Worm (Caenorhabditis elegans) whole organism, L3 larva: ENCODE results near the gene rpa-1.

Source experiments
- ceh-28 ChIP-seq: fragments of 150-350 bp; optimal IDR thresholded peaks from 2 replicates; lab custom pipeline; 2014; ENCODE audit warnings: missing biosample characterization, missing genetic modification reagents, missing genetic modification characterization
- ceh-9 ChIP-seq: sonication (generic microtip); optimal IDR thresholded peaks from 2 replicates; lab custom pipeline; 2018; ENCODE audit warnings: missing biosample characterization, missing genetic modification characterization
- daf-12 ChIP-seq: fragments of 150-350 bp; optimal IDR thresholded peaks from 2 replicates; lab custom pipeline; 2014; ENCODE audit warnings: missing biosample characterization, missing genetic modification reagents, missing genetic modification characterization
- egl-27 ChIP-seq: sonication (generic microtip); optimal IDR thresholded peaks from 4 replicates; lab custom pipeline; 2017; ENCODE audit warnings: missing biosample characterization, missing genetic modification reagents, missing genetic modification characterization
- egl-5 ChIP-seq: fragments of 150-350 bp; optimal IDR thresholded peaks from 2 replicates; lab custom pipeline; 2017; ENCODE audit warnings: missing biosample characterization, missing genetic modification reagents, missing genetic modification characterization, inconsistent platforms
- elt-1 ChIP-seq: fragments of 150-350 bp; optimal IDR thresholded peaks from 2 replicates; lab custom pipeline; 2014; ENCODE audit warnings: missing biosample characterization, missing genetic modification characterization
- elt-2 ChIP-seq: sonication (generic microtip); optimal IDR thresholded peaks from 2 replicates; lab custom pipeline; 2016; ENCODE audit warnings: missing genetic modification reagents, mild to moderate bottlenecking, missing genetic modification characterization, missing compliant biosample characterization
- elt-3 ChIP-seq, 3 experiments: fragments of 150-350 bp in 1 of 3; sonication (generic microtip) in 2 of 3; optimal IDR thresholded peaks; 2 replicates in 2 of 3; 4 replicates in 1 of 3; lab custom pipeline; 2014 to 2017; ENCODE audit warnings: missing biosample characterization in 3 of 3, missing genetic modification characterization in 3 of 3
- fkh-10 ChIP-seq: sonication (generic microtip); optimal IDR thresholded peaks from 2 replicates; lab custom pipeline; 2017; ENCODE audit warnings: missing biosample characterization, missing genetic modification reagents, missing genetic modification characterization
- fkh-2 ChIP-seq: fragments of 150-350 bp; optimal IDR thresholded peaks from 2 replicates; lab custom pipeline; 2014; ENCODE audit warnings: missing biosample characterization, missing genetic modification reagents, missing genetic modification characterization
- fos-1 ChIP-seq: fragments of 150-350 bp; optimal IDR thresholded peaks from 2 replicates; lab custom pipeline; 2014; ENCODE audit warnings: missing biosample characterization, missing genetic modification characterization
- hmg-11 ChIP-seq: sonication (generic microtip); optimal IDR thresholded peaks from 2 replicates; lab custom pipeline; 2016; ENCODE audit warnings: missing genetic modification characterization, missing compliant biosample characterization
- lin-15B ChIP-seq: fragments of 150-350 bp; optimal IDR thresholded peaks from 2 replicates; lab custom pipeline; 2014; ENCODE audit warnings: missing biosample characterization, missing genetic modification characterization
- lin-39 ChIP-seq: fragments of 150-350 bp; optimal IDR thresholded peaks from 2 replicates; lab custom pipeline; 2018; ENCODE audit warnings: missing biosample characterization, missing genetic modification reagents, missing genetic modification characterization
- lsy-12 ChIP-seq: sonication (generic microtip); optimal IDR thresholded peaks from 2 replicates; lab custom pipeline; 2016; ENCODE audit warnings: mild to moderate bottlenecking, missing genetic modification characterization, missing compliant biosample characterization
- mdl-1 ChIP-seq: fragments of 150-350 bp; optimal IDR thresholded peaks from 2 replicates; lab custom pipeline; 2014; ENCODE audit warnings: missing biosample characterization, missing genetic modification characterization
- mml-1 ChIP-seq: fragments of 150-350 bp; sonication (generic microtip); optimal IDR thresholded peaks from 3 replicates; lab custom pipeline; 2014; ENCODE audit warnings: missing biosample characterization, missing genetic modification characterization
- nfya-1 ChIP-seq: sonication (generic microtip); optimal IDR thresholded peaks from 2 replicates; lab custom pipeline; 2017; ENCODE audit warnings: missing genetic modification characterization, mild to moderate bottlenecking, missing compliant biosample characterization, antibody characterized with exemption, moderate library complexity; ENCODE audit not compliant: insufficient read depth
- nhr-11 ChIP-seq: fragments of 150-350 bp; optimal IDR thresholded peaks from 2 replicates; lab custom pipeline; 2014; ENCODE audit warnings: missing biosample characterization, missing genetic modification characterization
- nhr-12 ChIP-seq: fragments of 150-350 bp; optimal IDR thresholded peaks from 2 replicates; lab custom pipeline; 2014; ENCODE audit warnings: missing biosample characterization, missing genetic modification characterization
- nhr-23 ChIP-seq: fragments of 150-350 bp; optimal IDR thresholded peaks from 2 replicates; lab custom pipeline; 2014; ENCODE audit warnings: missing biosample characterization, missing genetic modification reagents, missing genetic modification characterization
- nhr-237 ChIP-seq: fragments of 150-350 bp; optimal IDR thresholded peaks from 2 replicates; lab custom pipeline; 2014; ENCODE audit warnings: missing biosample characterization, missing genetic modification characterization
- nhr-28 ChIP-seq: fragments of 150-350 bp; optimal IDR thresholded peaks from 2 replicates; lab custom pipeline; 2014; ENCODE audit warnings: missing biosample characterization, missing genetic modification characterization
- nhr-43 ChIP-seq: sonication (generic microtip); optimal IDR thresholded peaks from 2 replicates; lab custom pipeline; 2016; ENCODE audit warnings: mild to moderate bottlenecking, missing genetic modification characterization, missing compliant biosample characterization; ENCODE audit not compliant: poor library complexity, severe bottlenecking
- nhr-76 ChIP-seq: fragments of 150-350 bp; sonication (generic microtip); optimal IDR thresholded peaks from 5 replicates; lab custom pipeline; 2014; ENCODE audit warnings: missing biosample characterization, missing genetic modification characterization
- pha-4 ChIP-seq: fragments of 150-350 bp; optimal IDR thresholded peaks from 2 replicates; lab custom pipeline; 2014; ENCODE audit warnings: missing biosample characterization, missing genetic modification reagents, missing genetic modification characterization
- pqm-1 ChIP-seq: fragments of 150-350 bp; optimal IDR thresholded peaks from 2 replicates; lab custom pipeline; 2017; ENCODE audit warnings: missing biosample characterization, missing genetic modification characterization, inconsistent platforms
- sea-2 ChIP-seq: fragments of 150-350 bp; sonication (generic microtip); optimal IDR thresholded peaks from 4 replicates; lab custom pipeline; 2014; ENCODE audit warnings: missing biosample characterization, missing genetic modification reagents, missing genetic modification characterization
- skn-1 ChIP-seq: fragments of 150-350 bp; optimal IDR thresholded peaks from 2 replicates; lab custom pipeline; 2014; ENCODE audit warnings: missing biosample characterization, missing genetic modification characterization
- snpc-4 ChIP-seq: fragments of 150-350 bp; optimal IDR thresholded peaks from 2 replicates; lab custom pipeline; 2014; ENCODE audit warnings: missing biosample characterization, missing genetic modification characterization
- tbx-2 ChIP-seq: sonication (generic microtip); optimal IDR thresholded peaks from 2 replicates; lab custom pipeline; 2016; ENCODE audit warnings: mild to moderate bottlenecking, missing genetic modification characterization, missing compliant biosample characterization
- unc-39 ChIP-seq: sonication (generic microtip); optimal IDR thresholded peaks from 4 replicates; lab custom pipeline; 2017; ENCODE audit warnings: missing biosample characterization, missing genetic modification characterization
- unc-62 ChIP-seq: fragments of 150-350 bp; sonication (generic microtip); optimal IDR thresholded peaks from 4 replicates; lab custom pipeline; 2014; ENCODE audit warnings: missing biosample characterization, missing genetic modification reagents, missing genetic modification characterization
- zag-1 ChIP-seq: fragments of 150-350 bp; optimal IDR thresholded peaks from 2 replicates; lab custom pipeline; 2014; ENCODE audit warnings: missing biosample characterization, missing genetic modification characterization
- ztf-4 ChIP-seq: fragments of 150-350 bp; optimal IDR thresholded peaks from 2 replicates; lab custom pipeline; 2014; ENCODE audit warnings: missing biosample characterization, missing genetic modification characterization

Gene rpa-1

ce11 chrII:7631677-7632210 is 32.6 kb upstream of the rpa-1 start:
- TF ChIP-seq fkh-10 (GFP tag; lab: Kevin White, UChicago) (peak; percentile 79), nhr-43 (peak; percentile 19), nfya-1 (tag; lab: Kevin White, UChicago) (peak; percentile 8), lsy-12 (tag; lab: Kevin White, UChicago) (no peak)

DNA sequence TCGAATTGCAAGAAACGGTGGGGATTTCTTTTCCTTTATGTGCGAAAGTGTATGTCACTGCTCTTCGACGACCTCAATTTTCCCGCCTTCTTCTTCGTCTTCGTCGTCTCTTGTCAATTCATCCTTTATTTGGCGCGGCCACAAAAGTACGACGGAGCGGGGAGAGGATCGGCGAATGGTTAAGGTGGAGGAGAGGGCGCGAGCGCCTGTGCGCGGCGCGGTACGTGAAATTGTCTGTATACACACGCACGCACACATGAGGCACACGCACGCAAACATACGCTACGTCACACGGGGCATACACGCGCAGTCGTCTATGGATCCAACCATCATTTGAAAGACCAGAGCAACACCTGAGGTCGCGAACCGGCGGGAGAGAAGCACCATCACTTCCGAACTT is 29.1 kb upstream of the rpa-1 start:
- TF ChIP-seq pha-4 (tag; lab: Kevin White, UChicago), result peak; percentile 22
- TF ChIP-seq elt-1, result no peak
- TF ChIP-seq nhr-28 (tag; lab: Kevin White, UChicago), result no peak

- TF ChIP-seq pha-4 (tag; lab: Kevin White, UChicago) (no peak), elt-3 (tag; optimal IDR thresholded peaks at IDR 0.05; lab: Kevin White, UChicago) (no peak), nhr-12 (tag; lab: Kevin White, UChicago) (no peak), nfya-1 (tag; lab: Kevin White, UChicago) (peak; percentile 6)
Measured at ce11 chrII:7636941-7637340, 27.4 kb upstream of the rpa-1 start.

DNA sequence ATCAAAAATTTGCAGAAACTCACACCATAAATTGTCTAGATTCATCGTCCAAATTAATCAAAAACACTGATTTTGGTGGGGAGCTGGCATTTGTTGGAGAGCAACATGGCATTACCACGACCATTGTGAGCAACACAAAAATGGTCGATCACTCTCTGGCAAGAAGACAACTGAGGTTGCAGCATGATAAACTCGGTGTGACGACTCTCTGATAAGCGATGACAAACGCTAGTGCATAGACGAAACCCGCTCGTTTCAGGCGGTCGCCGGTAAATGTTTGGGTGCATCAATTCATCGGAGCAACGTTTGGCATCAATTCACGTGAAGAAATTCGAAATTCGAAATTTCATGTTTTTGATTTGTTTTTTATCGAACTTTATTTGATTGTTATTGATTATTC is 25.3 kb upstream of the rpa-1 start:
- no peak for TF ChIP-seq fkh-2 (tag; lab: Kevin White, UChicago)
- TF ChIP-seq elt-2 (tag; lab: Kevin White, UChicago), result peak; percentile 75
- TF ChIP-seq pqm-1, result peak; percentile 3

ce11 chrII:7640161-7640841 is 24.1 kb upstream of the rpa-1 start:
- TF ChIP-seq nfya-1 (tag; lab: Kevin White, UChicago) (peak; percentile 47), mml-1 (tag; lab: Kevin White, UChicago) (no peak), daf-12 (tag; lab: Kevin White, UChicago) (no peak), nhr-12 (tag; lab: Kevin White, UChicago) (no peak), nhr-11 (tag; lab: Kevin White, UChicago) (peak; percentile 4), egl-27 (tag; lab: Kevin White, UChicago) (no peak), unc-39 (no peak), lin-39 (tag; lab: Kevin White, UChicago) (peak; percentile 69), egl-5 (peak; percentile 21), lsy-12 (tag; lab: Kevin White, UChicago) (no peak)
- TF ChIP-seq, all 47 proteins: peak for 4

DNA sequence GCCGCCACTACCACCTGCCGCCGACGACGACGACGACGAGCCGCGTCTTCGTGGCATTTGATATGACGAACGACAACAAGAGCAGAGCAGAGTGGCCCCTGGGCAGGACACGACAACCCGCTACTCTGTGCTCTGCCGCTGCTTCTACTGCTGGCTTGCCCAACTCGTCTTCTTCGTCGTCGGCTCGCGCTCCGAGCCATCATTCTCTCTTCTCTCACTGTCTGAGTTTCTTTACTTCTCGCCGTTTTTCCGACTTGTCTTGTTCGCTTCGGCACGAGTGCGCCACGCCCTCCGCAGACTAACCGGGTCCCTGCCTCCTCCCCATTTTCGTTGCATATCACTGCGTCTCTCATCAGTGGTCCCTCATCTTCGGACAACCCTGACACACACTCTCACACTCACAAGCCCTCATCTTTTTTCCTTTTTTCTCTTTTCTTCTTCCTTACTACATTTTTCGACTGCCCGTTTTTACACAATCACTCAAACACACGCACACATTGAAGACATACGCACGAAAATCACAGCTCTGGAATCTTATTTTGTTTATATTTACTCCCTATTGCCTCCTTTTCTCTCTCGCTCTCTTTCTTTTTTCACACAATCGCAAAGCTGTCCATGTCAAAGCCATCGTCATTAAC is 22.2 kb upstream of the rpa-1 start:
- TF ChIP-seq zag-1, result no peak
- TF ChIP-seq ceh-28 (tag; lab: Kevin White, UChicago), result peak; percentile 11
- no peak for TF ChIP-seq sea-2 (GFP tag; lab: Kevin White, UChicago)
- TF ChIP-seq unc-39, result no peak
- TF ChIP-seq lin-15B (tag; lab: Kevin White, UChicago), result peak; percentile 8
- TF ChIP-seq skn-1 (tag; lab: Kevin White, UChicago), result peak; percentile 35
- no peak for TF ChIP-seq nhr-43
- no peak for TF ChIP-seq nhr-76 (tag; lab: Kevin White, UChicago)
- TF ChIP-seq lin-39 (tag; lab: Kevin White, UChicago), result peak; percentile 91
- TF ChIP-seq unc-62, result peak; percentile 84
- peak; percentile 60 for TF ChIP-seq nhr-11 (tag; lab: Kevin White, UChicago)
- no peak for TF ChIP-seq nhr-23 (tag; lab: Kevin White, UChicago)
- TF ChIP-seq pha-4 (tag; lab: Kevin White, UChicago), result no peak
- no peak for TF ChIP-seq ceh-9
- peak; percentile 73 for TF ChIP-seq fkh-10 (GFP tag; lab: Kevin White, UChicago)
- TF ChIP-seq elt-3 (tag; optimal IDR thresholded peaks at IDR 0.05; lab: Kevin White, UChicago), result no peak
- TF ChIP-seq hmg-11 (tag; lab: Kevin White, UChicago), result peak; percentile 82
- peak; percentile 9 for TF ChIP-seq tbx-2 (tag; lab: Kevin White, UChicago)
- TF ChIP-seq ztf-4 (tag; lab: Kevin White, UChicago), result no peak
- TF ChIP-seq fos-1 (tag; lab: Kevin White, UChicago), result no peak
- peak; percentile 88 for TF ChIP-seq nfya-1 (tag; lab: Kevin White, UChicago)
- TF ChIP-seq egl-5, result peak; percentile 67
- TF ChIP-seq pqm-1, result no peak
- no peak for TF ChIP-seq nhr-237
- TF ChIP-seq snpc-4 (tag; lab: Kevin White, UChicago), result peak; percentile 38
- TF ChIP-seq mdl-1 (tag; lab: Kevin White, UChicago), result peak; percentile 62
